Worm (Caenorhabditis elegans): Measurements from ENCODE around the gene sru-28.

DNA sequence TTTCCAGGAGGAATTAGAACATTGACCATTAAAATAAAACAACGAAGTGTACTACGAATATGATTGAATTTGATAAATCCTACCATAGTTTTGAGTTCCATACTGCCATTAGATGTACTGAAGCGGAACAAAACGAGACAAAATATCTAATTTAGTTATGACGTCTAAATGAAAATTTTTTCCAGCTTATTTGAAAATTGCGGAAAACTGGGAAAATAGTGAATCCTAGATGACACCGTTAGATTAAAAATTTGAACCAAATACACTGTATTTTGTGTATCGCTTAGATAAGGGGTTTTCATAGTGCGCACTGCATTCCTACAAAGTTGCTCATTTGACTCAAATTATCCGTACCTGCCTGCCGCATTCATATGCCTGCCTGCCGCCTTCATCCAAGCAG, 25.1 kb downstream of the sru-28 start, which contains the start of gene K02H11.4:
- TF ChIP-seq flt-1 (GFP tag; IDR thresholded peaks at IDR 0.05) (no peak), ama-1 (optimal IDR thresholded peaks at IDR 0.05) (no peak), tbx-11 (GFP tag; IDR thresholded peaks at IDR 0.05) (no peak), B0310.2 (tag; optimal IDR thresholded peaks at IDR 0.05) (no peak), F13C5.2 (tag; optimal IDR thresholded peaks at IDR 0.05) (no peak), tra-4 (tag; optimal IDR thresholded peaks at IDR 0.05) (no peak), ceh-13 (GFP tag; optimal IDR thresholded peaks at IDR 0.05) (no peak), scrt-1 (GFP tag; IDR thresholded peaks at IDR 0.05) (no peak), hmbx-1 (tag; optimal IDR thresholded peaks at IDR 0.05) (no peak), hmg-4 (GFP tag; optimal IDR thresholded peaks at IDR 0.05) (no peak), tbx-37 (GFP tag; conservative IDR thresholded peaks at IDR 0.05) (no peak), sea-1 (GFP tag; conservative IDR thresholded peaks at IDR 0.05) (no peak), hnd-1 (tag; optimal IDR thresholded peaks at IDR 0.05) (no peak)
